Fruit fly (Drosophila melanogaster): ENCODE results near the gene bru2.

DNA sequence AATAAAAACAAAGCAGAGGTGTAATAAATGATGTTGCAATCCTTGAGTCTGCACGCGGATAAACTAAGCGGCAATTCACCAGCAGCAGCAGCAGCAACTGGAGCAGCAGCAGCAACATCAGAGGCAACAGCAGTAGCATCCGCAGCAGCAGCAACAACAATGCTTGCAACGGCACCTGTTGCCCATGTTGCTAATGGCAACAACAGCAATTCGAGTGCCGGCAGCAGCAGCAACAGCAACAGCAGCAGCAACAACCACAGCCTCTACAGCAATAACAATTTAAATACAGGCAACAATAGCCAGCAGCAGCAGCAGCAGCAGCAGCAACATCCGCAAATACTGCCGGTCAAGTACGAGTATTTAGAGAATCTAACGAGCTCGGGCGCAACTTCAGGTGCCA is 8.0 kb downstream of the bru2 start:
- TF ChIP-seq CG5204 (GFP tag; optimal IDR thresholded peaks at IDR 0.05), result no peak
- TF ChIP-seq Hr96 (GFP tag; optimal IDR thresholded peaks at IDR 0.05), result no peak
- TF ChIP-seq bab1 (GFP tag; optimal IDR thresholded peaks at IDR 0.05), result no peak
- TF ChIP-seq toe (GFP tag; optimal IDR thresholded peaks at IDR 0.05), result no peak
- TF ChIP-seq tj (GFP tag; optimal IDR thresholded peaks at IDR 0.05), result no peak
- TF ChIP-seq CG7101 (tag; optimal IDR thresholded peaks at IDR 0.05), result no peak
- TF ChIP-seq CG33017 (tag; optimal IDR thresholded peaks at IDR 0.05), result no peak
- TF ChIP-seq kay (GFP tag; ENCODE audit: borderline replicate concordance), result no peak
